Worm (Caenorhabditis elegans) whole organism, midembryonic: ENCODE measurements around the gene F44G3.7.

ENCODE experiments used
- T22C8.4 ChIP-seq: fragments of 200-800 bp; sonication (Bioruptor generic); IDR thresholded peaks from 2 replicates; pipeline ENCODE4 v1.3.6; 2022; ENCODE audit warnings: missing genetic modification characterization, missing compliant biosample characterization
- flt-1 ChIP-seq: fragments of 200-800 bp; sonication (Bioruptor generic); IDR thresholded peaks from 2 replicates; pipeline ENCODE4 v1.3.6; 2022; ENCODE audit warnings: missing genetic modification characterization, missing compliant biosample characterization
- klf-2 ChIP-seq: fragments of 200-800 bp; sonication (Bioruptor generic); conservative IDR thresholded peaks from 2 replicates; pipeline ENCODE4 v1.3.6; 2022; ENCODE audit warnings: missing genetic modification reagents, missing genetic modification characterization, missing compliant biosample characterization
- med-1 ChIP-seq: sonication (generic microtip); optimal IDR thresholded peaks from 2 replicates; lab custom pipeline; 2017; ENCODE audit warnings: missing genetic modification characterization, mild to moderate bottlenecking, missing compliant biosample characterization, antibody characterized with exemption, missing genetic modification reagents; ENCODE audit not compliant: insufficient read depth
- ref-1 ChIP-seq: fragments of 200-800 bp; sonication (Bioruptor generic); conservative IDR thresholded peaks from 2 replicates; pipeline ENCODE4 v1.3.6; 2022; ENCODE audit warnings: missing genetic modification reagents, missing genetic modification characterization, missing compliant biosample characterization
- ztf-23 ChIP-seq: fragments of 200-800 bp; sonication (Bioruptor generic); IDR thresholded peaks from 2 replicates; pipeline ENCODE4 v1.3.6; 2022; ENCODE audit warnings: missing genetic modification reagents, missing genetic modification characterization, missing compliant biosample characterization
- ztf-29 ChIP-seq: fragments of 200-800 bp; sonication (Bioruptor generic); IDR thresholded peaks from 2 replicates; pipeline ENCODE4 v1.3.6; 2022; ENCODE audit warnings: missing genetic modification reagents, missing genetic modification characterization, missing compliant biosample characterization

The F44G3.7 gene

DNA sequence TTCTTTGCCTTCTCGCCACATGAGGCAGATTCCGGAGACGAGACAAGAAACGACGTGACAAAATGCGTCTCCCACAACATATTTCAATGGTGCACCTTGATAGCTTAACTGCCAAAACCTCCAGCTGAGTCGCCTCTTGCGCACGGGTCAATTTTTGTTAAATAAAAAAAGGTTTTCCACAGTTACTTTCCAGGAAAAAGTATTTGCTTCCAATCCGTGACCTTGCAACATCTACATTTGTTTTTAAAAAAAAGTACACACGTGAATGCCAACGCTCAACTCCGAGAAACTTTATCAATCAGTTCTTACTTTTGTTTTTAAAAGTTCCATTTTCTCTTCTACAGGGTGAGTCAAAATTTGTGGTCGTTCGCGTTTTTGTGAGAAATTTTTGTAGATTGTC, 42.7 kb downstream of the F44G3.7 start, which contains the start of gene F22B8.7:
Gene F22B8.7 (plus strand): TSS at position 301 of the 400 bp plus-strand sequence.
- no peak for TF ChIP-seq med-1 (GFP tag; lab: Kevin White, UChicago)
- TF ChIP-seq klf-2, result no peak
- TF ChIP-seq flt-1 (GFP tag; lab: Robert Waterston, UW), result no peak
- TF ChIP-seq T22C8.4, result no peak
- TF ChIP-seq ref-1 (GFP tag; lab: Robert Waterston, UW), result no peak
- no peak for TF ChIP-seq ztf-23 (GFP tag; lab: Robert Waterston, UW)
- TF ChIP-seq ztf-29 (GFP tag; lab: Robert Waterston, UW), result no peak

DNA sequence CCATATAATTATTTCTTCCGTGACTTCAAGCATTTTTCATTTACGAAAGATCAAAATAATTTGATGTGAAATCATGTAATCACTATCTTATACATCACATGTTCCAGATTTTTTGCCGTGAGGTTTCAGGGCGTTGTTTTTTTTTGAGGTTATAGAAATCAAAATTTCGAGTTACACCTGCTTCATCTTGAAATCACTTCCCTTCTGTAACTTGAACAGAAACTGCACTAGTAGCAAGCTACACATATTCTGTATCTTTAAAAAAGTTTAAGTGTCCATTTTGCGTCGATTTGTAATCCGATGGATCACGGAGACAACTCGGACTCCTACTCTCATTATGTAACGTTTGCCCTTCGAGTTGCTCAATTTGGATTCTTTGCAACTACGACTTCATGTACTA, 46.3 kb downstream of the F44G3.7 start, which contains the start of gene F22B8.3:
Gene F22B8.3 (plus strand): TSS at position 301 of the 400 bp plus-strand sequence.
- TF ChIP-seq ztf-23 (GFP tag; lab: Robert Waterston, UW) (no peak), T22C8.4 (no peak), flt-1 (GFP tag; lab: Robert Waterston, UW) (no peak), klf-2 (no peak)
